Fruit fly (Drosophila melanogaster) whole organism, embryonic: ENCODE measurements around the gene PNKP.

Source experiments
- Ada2b ChIP-seq: fragments of 200-800 bp; sonication (Bioruptor generic); IDR thresholded peaks from 2 replicates; pipeline ENCODE4 v1.3.6; 2022; ENCODE audit warnings: missing biosample characterization, missing genetic modification characterization
- Bgb ChIP-seq: fragments of 200-800 bp; sonication (Bioruptor generic); IDR thresholded peaks from 2 replicates; pipeline ENCODE4 v1.3.6; 2022; ENCODE audit warnings: missing biosample characterization, missing genetic modification characterization; ENCODE audit not compliant: partially characterized antibody
- C15 ChIP-seq: fragments of 200-800 bp; sonication (Bioruptor generic); IDR thresholded peaks from 3 replicates; pipeline ENCODE4 v1.3.6; 2022; ENCODE audit warnings: missing biosample characterization, missing genetic modification characterization
- CG10543 ChIP-seq: fragments of 200-800 bp; sonication (Bioruptor generic); optimal IDR thresholded peaks from 3 replicates; lab custom pipeline; 2017; ENCODE audit warnings: missing biosample characterization, mild to moderate bottlenecking, missing genetic modification characterization, moderate library complexity
- CG10654 ChIP-seq: fragments of 200-800 bp; sonication (Bioruptor generic); optimal IDR thresholded peaks from 2 replicates; lab custom pipeline; 2016; ENCODE audit warnings: missing biosample characterization, missing genetic modification characterization
- CG1233 ChIP-seq: fragments of 200-800 bp; sonication (Bioruptor generic); optimal IDR thresholded peaks from 4 replicates; lab custom pipeline; 2018; ENCODE audit warnings: missing biosample characterization, mild to moderate bottlenecking, missing genetic modification characterization
- CG13296 ChIP-seq: fragments of 200-800 bp; sonication (Bioruptor generic); optimal IDR thresholded peaks from 3 replicates; lab custom pipeline; 2018; ENCODE audit warnings: missing biosample characterization, mild to moderate bottlenecking, missing genetic modification characterization
- CG13424 ChIP-seq: fragments of 200-800 bp; sonication (Bioruptor generic); optimal IDR thresholded peaks from 2 replicates; lab custom pipeline; 2019; ENCODE audit warnings: missing biosample characterization, mild to moderate bottlenecking, missing genetic modification characterization, moderate library complexity
- CG13894 ChIP-seq: fragments of 200-800 bp; sonication (Bioruptor generic); optimal IDR thresholded peaks from 3 replicates; lab custom pipeline; 2018; ENCODE audit warnings: missing biosample characterization, mild to moderate bottlenecking, missing genetic modification characterization, moderate library complexity
- CG15479 ChIP-seq: fragments of 200-800 bp; sonication (Bioruptor generic); optimal IDR thresholded peaks from 3 replicates; lab custom pipeline; 2019; ENCODE audit warnings: missing biosample characterization, mild to moderate bottlenecking, missing genetic modification characterization, moderate library complexity
- CG1602 ChIP-seq: fragments of 200-800 bp; sonication (Bioruptor generic); optimal IDR thresholded peaks from 3 replicates; lab custom pipeline; 2016; ENCODE audit warnings: missing biosample characterization, missing genetic modification characterization
- CG17186 ChIP-seq: fragments of 200-800 bp; sonication (Bioruptor generic); optimal IDR thresholded peaks from 3 replicates; lab custom pipeline; 2017; ENCODE audit warnings: missing biosample characterization, missing genetic modification reagents, missing genetic modification characterization
- CG2202 ChIP-seq: fragments of 200-800 bp; sonication (Bioruptor generic); optimal IDR thresholded peaks from 2 replicates; lab custom pipeline; 2018; ENCODE audit warnings: missing biosample characterization, mild to moderate bottlenecking, missing genetic modification characterization
- CG30403 ChIP-seq: fragments of 200-800 bp; sonication (Bioruptor generic); optimal IDR thresholded peaks from 3 replicates; lab custom pipeline; 2016; ENCODE audit warnings: missing biosample characterization, missing genetic modification characterization
- CG42726 ChIP-seq: fragments of 200-800 bp; sonication (Bioruptor generic); IDR thresholded peaks from 2 replicates; pipeline ENCODE4 v1.3.6; 2022; ENCODE audit warnings: missing biosample characterization, missing genetic modification characterization; ENCODE audit not compliant: partially characterized antibody
- CG4424 ChIP-seq: fragments of 200-800 bp; sonication (Bioruptor generic); optimal IDR thresholded peaks from 3 replicates; lab custom pipeline; 2016; ENCODE audit warnings: missing biosample characterization, missing genetic modification characterization
- CG7745 ChIP-seq: fragments of 200-800 bp; sonication (Bioruptor generic); optimal IDR thresholded peaks from 2 replicates; lab custom pipeline; 2018; ENCODE audit warnings: missing biosample characterization, mild to moderate bottlenecking, missing genetic modification characterization, moderate library complexity
- CG8281 ChIP-seq: fragments of 200-800 bp; sonication (Bioruptor generic); optimal IDR thresholded peaks from 2 replicates; lab custom pipeline; 2018; ENCODE audit warnings: missing biosample characterization, mild to moderate bottlenecking, missing genetic modification characterization, moderate library complexity
- CG8924 ChIP-seq: fragments of 200-800 bp; optimal IDR thresholded peaks from 3 replicates; lab custom pipeline; 2019; ENCODE audit warnings: missing biosample characterization, mild to moderate bottlenecking, missing genetic modification characterization, moderate library complexity
- CG9817 ChIP-seq: fragments of 200-800 bp; sonication (Bioruptor generic); optimal IDR thresholded peaks from 2 replicates; lab custom pipeline; 2018; ENCODE audit warnings: missing biosample characterization, mild to moderate bottlenecking, missing genetic modification characterization, moderate library complexity
- Gsc ChIP-seq: fragments of 200-800 bp; sonication (Bioruptor generic); IDR thresholded peaks from 2 replicates; pipeline ENCODE4 v1.3.6; 2022; ENCODE audit warnings: missing biosample characterization, missing genetic modification characterization
- HmgZ ChIP-seq: fragments of 200-800 bp; sonication (Bioruptor generic); optimal IDR thresholded peaks from 2 replicates; lab custom pipeline; 2018; ENCODE audit warnings: missing biosample characterization, mild to moderate bottlenecking, missing genetic modification characterization
- Meics ChIP-seq: fragments of 200-800 bp; sonication (Bioruptor generic); optimal IDR thresholded peaks from 2 replicates; lab custom pipeline; 2017; ENCODE audit warnings: missing biosample characterization, mild to moderate bottlenecking, missing genetic modification characterization
- Mrtf ChIP-seq: fragments of 200-800 bp; sonication (Bioruptor generic); IDR thresholded peaks from 3 replicates; pipeline ENCODE4 v1.3.6; 2022; ENCODE audit warnings: missing biosample characterization, missing genetic modification characterization
- NfI ChIP-seq: fragments of 200-800 bp; sonication (Bioruptor generic); optimal IDR thresholded peaks from 3 replicates; lab custom pipeline; 2018; ENCODE audit warnings: missing biosample characterization, mild to moderate bottlenecking, missing genetic modification characterization, moderate library complexity
- Oli ChIP-seq: fragments of 200-800 bp; sonication (Bioruptor generic); optimal IDR thresholded peaks from 2 replicates; lab custom pipeline; 2018; ENCODE audit warnings: missing biosample characterization, mild to moderate bottlenecking, missing genetic modification characterization, moderate library complexity
- PHDP ChIP-seq: fragments of 200-800 bp; sonication (Bioruptor generic); optimal IDR thresholded peaks from 3 replicates; lab custom pipeline; 2018; ENCODE audit warnings: missing biosample characterization, mild to moderate bottlenecking, missing genetic modification characterization, moderate library complexity
- Ravus ChIP-seq: fragments of 200-800 bp; sonication (Bioruptor generic); IDR thresholded peaks from 2 replicates; pipeline ENCODE4 v1.3.6; 2022; ENCODE audit warnings: missing biosample characterization, missing genetic modification characterization
- Sin3A ChIP-seq: fragments of >200 bp; optimal IDR thresholded peaks from 2 replicates; lab custom pipeline; 2018
- Sox102F ChIP-seq: fragments of 200-800 bp; sonication (Bioruptor generic); optimal IDR thresholded peaks from 2 replicates; lab custom pipeline; 2018; ENCODE audit warnings: missing biosample characterization, mild to moderate bottlenecking, missing genetic modification characterization, moderate library complexity
- Tbp ChIP-seq: fragments of >200 bp; optimal IDR thresholded peaks from 2 replicates; lab custom pipeline; 2018; ENCODE audit warnings: missing biosample characterization, missing genetic modification characterization
- aop ChIP-seq: fragments of 200-800 bp; sonication (Bioruptor generic); IDR thresholded peaks from 2 replicates; pipeline ENCODE4 v1.3.6; 2022; ENCODE audit warnings: missing biosample characterization, missing genetic modification characterization
- ara ChIP-seq: fragments of 200-800 bp; sonication (Bioruptor generic); IDR thresholded peaks from 2 replicates; pipeline ENCODE4 v1.3.6; 2022; ENCODE audit warnings: missing biosample characterization, missing genetic modification characterization
- ash1 ChIP-seq: fragments of 200-800 bp; sonication (Bioruptor generic); optimal IDR thresholded peaks from 2 replicates; lab custom pipeline; 2018; ENCODE audit warnings: missing biosample characterization, mild to moderate bottlenecking, missing genetic modification characterization
- bsh ChIP-seq, 2 experiments: fragments of 200-800 bp; sonication (Bioruptor generic); optimal IDR thresholded peaks; 2 replicates each; lab custom pipeline; 2017 to 2018; ENCODE audit warnings: mild to moderate bottlenecking in 2 of 2, missing biosample characterization in 2 of 2, missing genetic modification characterization in 2 of 2, moderate library complexity in 1 of 2
- cato ChIP-seq: fragments of 200-800 bp; sonication (Bioruptor generic); optimal IDR thresholded peaks from 2 replicates; lab custom pipeline; 2016; ENCODE audit warnings: missing biosample characterization, missing genetic modification characterization, borderline replicate concordance
- dm ChIP-seq: fragments of 200-800 bp; sonication (Bioruptor generic); optimal IDR thresholded peaks from 3 replicates; lab custom pipeline; 2016; ENCODE audit warnings: missing biosample characterization, missing genetic modification characterization
- grau ChIP-seq: fragments of 200-800 bp; optimal IDR thresholded peaks from 3 replicates; lab custom pipeline; 2019; ENCODE audit warnings: missing biosample characterization, mild to moderate bottlenecking, missing genetic modification characterization, moderate library complexity
- ind ChIP-seq: fragments of 200-800 bp; sonication (Bioruptor generic); optimal IDR thresholded peaks from 3 replicates; lab custom pipeline; 2016; ENCODE audit warnings: missing biosample characterization, missing genetic modification characterization
- insv ChIP-seq, 2 experiments: fragments of 200-800 bp; sonication (Bioruptor generic); optimal IDR thresholded peaks; 3 replicates each; lab custom pipeline; 2016 to 2018; ENCODE audit warnings: missing biosample characterization in 2 of 2, missing genetic modification characterization in 2 of 2
- lilli ChIP-seq: fragments of 200-800 bp; sonication (Bioruptor generic); optimal IDR thresholded peaks from 3 replicates; lab custom pipeline; 2016; ENCODE audit warnings: missing biosample characterization, missing genetic modification characterization
- luna ChIP-seq: fragments of 200-800 bp; sonication (Bioruptor generic); optimal IDR thresholded peaks from 2 replicates; lab custom pipeline; 2016; ENCODE audit warnings: missing biosample characterization, missing genetic modification characterization
- onecut ChIP-seq: fragments of 200-800 bp; sonication (Bioruptor generic); IDR thresholded peaks from 2 replicates; pipeline ENCODE4 v1.3.6; 2022; ENCODE audit warnings: missing biosample characterization, missing genetic modification characterization
- repo ChIP-seq: fragments of 200-800 bp; sonication (Bioruptor generic); optimal IDR thresholded peaks from 2 replicates; lab custom pipeline; 2016; ENCODE audit warnings: missing biosample characterization, missing genetic modification characterization
- schlank ChIP-seq: fragments of 200-800 bp; sonication (Bioruptor generic); optimal IDR thresholded peaks from 2 replicates; lab custom pipeline; 2018; ENCODE audit warnings: missing biosample characterization, mild to moderate bottlenecking, missing genetic modification characterization
- slp2 ChIP-seq: fragments of 200-800 bp; sonication (Bioruptor generic); optimal IDR thresholded peaks from 2 replicates; lab custom pipeline; 2016; ENCODE audit warnings: missing biosample characterization, missing genetic modification characterization
- tgo ChIP-seq: fragments of 200-800 bp; sonication (Bioruptor generic); IDR thresholded peaks from 3 replicates; pipeline ENCODE4 v1.3.6; 2022; ENCODE audit warnings: missing biosample characterization, missing genetic modification characterization
- tna ChIP-seq: fragments of 200-800 bp; sonication (Bioruptor generic); IDR thresholded peaks from 2 replicates; pipeline ENCODE4 v1.3.6; 2022; ENCODE audit warnings: missing biosample characterization, missing genetic modification characterization; ENCODE audit not compliant: partially characterized antibody
- unc-4 ChIP-seq: fragments of 200-800 bp; sonication (Bioruptor generic); IDR thresholded peaks from 2 replicates; pipeline ENCODE4 v1.3.6; 2022; ENCODE audit warnings: missing biosample characterization, missing genetic modification characterization; ENCODE audit not compliant: partially characterized antibody
- wek ChIP-seq: fragments of 200-800 bp; sonication (Bioruptor generic); optimal IDR thresholded peaks from 3 replicates; lab custom pipeline; 2018; ENCODE audit warnings: missing biosample characterization, mild to moderate bottlenecking, missing genetic modification characterization, moderate library complexity

The PNKP gene

dm6 chr3R:8349449-8350115 is 6.3 kb upstream of the PNKP start, which contains the start of gene Atg13 (continued):
- TF ChIP-seq CG15479 (GFP tag; lab: Kevin White, UChicago) (no peak), ash1 (GFP tag; lab: Kevin White, UChicago) (no peak), CG42726 (GFP tag; lab: Robert Waterston, UW) (peak; percentile 82), CG13296 (GFP tag; lab: Kevin White, UChicago) (no peak), HmgZ (tag; lab: Kevin White, UChicago) (no peak), wek (GFP tag; lab: Kevin White, UChicago) (peak; percentile 57), Sox102F (GFP tag; lab: Kevin White, UChicago) (no peak), C15 (GFP tag; lab: Robert Waterston, UW) (no peak), Oli (tag; lab: Kevin White, UChicago) (no peak), luna (no peak), CG10543 (GFP tag; lab: Kevin White, UChicago) (no peak), schlank (tag; lab: Kevin White, UChicago) (no peak), CG13894 (tag; lab: Kevin White, UChicago) (no peak), CG4424 (peak; percentile 23), Sin3A (peak; percentile 92), dm (no peak), Ada2b (GFP tag; lab: Robert Waterston, UW) (no peak), CG1233 (GFP tag; lab: Kevin White, UChicago) (peak; percentile 10), CG7745 (tag; lab: Kevin White, UChicago) (no peak), ind (GFP tag; lab: Kevin White, UChicago) (peak; percentile 22), Ravus (no peak), CG17186 (GFP tag; lab: Kevin White, UChicago) (peak; percentile 2), CG8281 (tag; lab: Kevin White, UChicago) (no peak), PHDP (tag; lab: Kevin White, UChicago) (no peak), grau (tag; lab: Kevin White, UChicago) (peak; percentile 46), Meics (GFP tag; lab: Kevin White, UChicago) (no peak), CG10654 (GFP tag; lab: Kevin White, UChicago) (no peak), cato (GFP tag; lab: Kevin White, UChicago) (no peak), Tbp (GFP tag; lab: Kevin White, UChicago) (no peak), onecut (no peak), CG8924 (tag; lab: Kevin White, UChicago) (peak; percentile 54), Bgb (GFP tag; lab: Robert Waterston, UW) (peak; percentile 81), ara (GFP tag; lab: Robert Waterston, UW) (no peak), CG2202 (tag; lab: Kevin White, UChicago) (no peak), Mrtf (GFP tag; lab: Robert Waterston, UW) (no peak), CG9817 (tag; lab: Kevin White, UChicago) (peak; percentile 49), aop (no peak), lilli (GFP tag; lab: Kevin White, UChicago) (peak; percentile 27), insv (GFP tag; optimal IDR thresholded peaks at IDR 0.05; lab: Kevin White, UChicago) (no peak), repo (no peak), CG1602 (GFP tag; lab: Kevin White, UChicago) (peak; percentile 28), CG13424 (peak; percentile 19), CG30403 (peak; percentile 65), unc-4 (GFP tag; lab: Robert Waterston, UW) (peak; percentile 69), slp2 (GFP tag; lab: Kevin White, UChicago) (no peak), tgo (GFP tag; lab: Robert Waterston, UW) (no peak; the same call in 2 of the 3 replicates), Gsc (GFP tag; lab: Robert Waterston, UW) (no peak), tna (GFP tag; lab: Robert Waterston, UW) (peak; percentile 76), NfI (GFP tag; lab: Kevin White, UChicago) (peak; percentile 7), bsh (GFP tag; optimal IDR thresholded peaks at IDR 0.05; lab: Kevin White, UChicago) (peak in 1 of 2 experiments; percentile 88)
